Worm (Caenorhabditis elegans): ENCODE data around the gene F27E5.3.

DNA sequence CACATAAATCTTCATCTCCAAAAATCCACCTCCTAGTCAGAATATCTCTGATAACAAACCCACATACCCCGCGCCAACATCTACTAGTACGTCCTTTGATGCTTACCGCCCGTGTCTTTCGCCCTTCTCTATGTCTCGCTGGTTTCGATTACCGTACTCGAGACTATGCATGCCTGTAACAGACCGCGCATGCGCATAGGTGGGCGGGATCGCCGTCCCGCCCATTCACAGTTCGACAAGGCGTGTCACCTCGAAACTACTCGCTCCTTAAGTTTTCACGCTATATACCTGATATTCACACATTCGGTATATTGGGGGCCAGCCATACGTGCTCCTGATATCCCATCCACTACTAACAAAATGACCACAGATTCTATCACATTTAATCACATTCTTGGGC is 2.5 kb upstream of the F27E5.3 start, which contains the start of gene pax-3:
- no peak for TF ChIP-seq Y22D7AL.16 (tag; optimal IDR thresholded peaks at IDR 0.05)
- no peak for TF ChIP-seq sox-2 (GFP tag; IDR thresholded peaks at IDR 0.05)
- no peak for TF ChIP-seq ahr-1 (tag; optimal IDR thresholded peaks at IDR 0.05)
- TF ChIP-seq syd-9 (tag; optimal IDR thresholded peaks at IDR 0.05) = no peak
- no peak for TF ChIP-seq ceh-9 (tag; optimal IDR thresholded peaks at IDR 0.05)
- no peak for TF ChIP-seq tbx-2 (tag; optimal IDR thresholded peaks at IDR 0.05)
- TF ChIP-seq madf-2 (tag; optimal IDR thresholded peaks at IDR 0.05) = no peak
- TF ChIP-seq C08G9.2 (tag; optimal IDR thresholded peaks at IDR 0.05) = no peak
- TF ChIP-seq nhr-11 (tag; optimal IDR thresholded peaks at IDR 0.05) = no peak
